Fruit fly (Drosophila melanogaster): Measurements from ENCODE around the gene Ptp61F.
A peak's percentile ranks its signal among the peaks of the same experiment; 100 is the strongest.

The Ptp61F gene

dm6 chr3L:1464465-1464864, 10.6 kb downstream of the Ptp61F start (continued):
- peak; percentile 30 for TF ChIP-seq PHDP (tag; optimal IDR thresholded peaks at IDR 0.05)
- TF ChIP-seq CG10267 (tag; optimal IDR thresholded peaks at IDR 0.05) = peak; percentile 18
- peak; percentile 41 for TF ChIP-seq tio (GFP tag; optimal IDR thresholded peaks at IDR 0.05)
- no peak for TF ChIP-seq cwo (GFP tag; optimal IDR thresholded peaks at IDR 0.05)
- peak; percentile 34; the same call in 1 of the 2 replicates for TF ChIP-seq sob (GFP tag; IDR thresholded peaks at IDR 0.05)
- peak; percentile 4 for TF ChIP-seq grau (tag; optimal IDR thresholded peaks at IDR 0.05)
- TF ChIP-seq dmrt99B (tag; optimal IDR thresholded peaks at IDR 0.05) = peak; percentile 40
- peak; percentile 19; the same call in 1 of the 4 replicates for TF ChIP-seq Gug (GFP tag; IDR thresholded peaks at IDR 0.05)
- TF ChIP-seq nom (GFP tag; optimal IDR thresholded peaks at IDR 0.05) = no peak
- TF ChIP-seq CG30431 (GFP tag; optimal IDR thresholded peaks at IDR 0.05) = peak; percentile 37
- TF ChIP-seq CG15011 (GFP tag; optimal IDR thresholded peaks at IDR 0.05) = no peak
- TF ChIP-seq Xrp1 (GFP tag; IDR thresholded peaks at IDR 0.05) = peak; percentile 50; the same call in 1 of the 2 replicates
- TF ChIP-seq CG6791 (GFP tag; IDR thresholded peaks at IDR 0.05; ENCODE audit: partially characterized antibody) = no peak
- TF ChIP-seq cas (GFP tag; IDR thresholded peaks at IDR 0.05) = no peak
- TF ChIP-seq CG8944 (GFP tag; optimal IDR thresholded peaks at IDR 0.05) = peak; percentile 16
- TF ChIP-seq CG2712 (tag; optimal IDR thresholded peaks at IDR 0.05) = peak; percentile 49
- TF ChIP-seq CG15073 (GFP tag; optimal IDR thresholded peaks at IDR 0.05) = no peak
- TF ChIP-seq CG6689 (GFP tag; IDR thresholded peaks at IDR 0.05) = peak; percentile 52
- peak; percentile 32; the same call in 1 of the 2 replicates for TF ChIP-seq CG7372 (GFP tag; IDR thresholded peaks at IDR 0.05)
- peak; percentile 27 for TF ChIP-seq CG17385 (GFP tag; optimal IDR thresholded peaks at IDR 0.05)
- TF ChIP-seq CoRest (tag; optimal IDR thresholded peaks at IDR 0.05) = peak; percentile 19
- no peak for TF ChIP-seq CG13894 (tag; optimal IDR thresholded peaks at IDR 0.05)
- TF ChIP-seq Dip2 (GFP tag; IDR thresholded peaks at IDR 0.05) = no peak
- TF ChIP-seq CG12155 (GFP tag; optimal IDR thresholded peaks at IDR 0.05) = peak; percentile 0
- peak; percentile 25 for TF ChIP-seq Hsf (GFP tag; optimal IDR thresholded peaks at IDR 0.05)
- TF ChIP-seq toy (GFP tag; IDR thresholded peaks at IDR 0.05) = no peak
- peak; percentile 15 for TF ChIP-seq NfI (GFP tag; optimal IDR thresholded peaks at IDR 0.05)
- TF ChIP-seq gcm (GFP tag; optimal IDR thresholded peaks at IDR 0.05) = peak; percentile 10
- no peak for TF ChIP-seq E2f2 (GFP tag; IDR thresholded peaks at IDR 0.05)
- TF ChIP-seq CG15269 (tag; optimal IDR thresholded peaks at IDR 0.05) = no peak
- peak; percentile 22 for TF ChIP-seq CG11723 (GFP tag; optimal IDR thresholded peaks at IDR 0.05)
- no peak for TF ChIP-seq Spps (tag; optimal IDR thresholded peaks at IDR 0.05)
- peak; percentile 57; the same call in 1 of the 2 replicates for TF ChIP-seq Drgx (GFP tag; IDR thresholded peaks at IDR 0.05)
- TF ChIP-seq CG17328 (GFP tag; IDR thresholded peaks at IDR 0.05) = peak; percentile 21; the same call in 1 of the 2 replicates
- TF ChIP-seq ftz-f1 (GFP tag; optimal IDR thresholded peaks at IDR 0.05) = no peak
- 0 out of 3 replicates have a peak, but pooled peaks have one; percentile 40 for TF ChIP-seq H15 (GFP tag; IDR thresholded peaks at IDR 0.05)
- TF ChIP-seq chif (GFP tag; optimal IDR thresholded peaks at IDR 0.05) = peak; percentile 11 to 19
- no peak for TF ChIP-seq grn (GFP tag; optimal IDR thresholded peaks at IDR 0.05)
- TF ChIP-seq CG11504 (tag; optimal IDR thresholded peaks at IDR 0.05) = peak; percentile 42
- TF ChIP-seq dysf (GFP tag; IDR thresholded peaks at IDR 0.05) = peak; percentile 22; the same call in 1 of the 3 replicates
- TF ChIP-seq shn (GFP tag; optimal IDR thresholded peaks at IDR 0.05) = peak; percentile 3
- TF ChIP-seq CG4820 (GFP tag; optimal IDR thresholded peaks at IDR 0.05) = peak; percentile 31
- peak; percentile 57 for TF ChIP-seq CG31441 (GFP tag; IDR thresholded peaks at IDR 0.05)
- TF ChIP-seq ATbp (GFP tag; optimal IDR thresholded peaks at IDR 0.05) = peak; percentile 43
- TF ChIP-seq Chrac-16 (GFP tag; optimal IDR thresholded peaks at IDR 0.05) = peak; percentile 13
- TF ChIP-seq crol (GFP tag; IDR thresholded peaks at IDR 0.05) = peak; percentile 16; the same call in 1 of the 2 replicates
- peak; percentile 25 for TF ChIP-seq Ets65A (GFP tag)
- no peak for TF ChIP-seq Antp (GFP tag; optimal IDR thresholded peaks at IDR 0.05)
- no peak for TF ChIP-seq prd (optimal IDR thresholded peaks at IDR 0.05)
- peak; percentile 54; the same call in 2 of the 3 replicates for TF ChIP-seq prd (GFP tag; IDR thresholded peaks at IDR 0.05)
- TF ChIP-seq CG16779 (GFP tag; IDR thresholded peaks at IDR 0.05) = no peak

Measured in whole organism, embryonic.